Fruit fly (Drosophila melanogaster) whole organism, embryonic: Measurements from ENCODE around the gene CG14995.

Source experiments
- Atf3 ChIP-seq: fragments of 200-800 bp; sonication (Bioruptor generic); optimal IDR thresholded peaks from 3 replicates; lab custom pipeline; 2016; ENCODE audit warnings: missing biosample characterization, missing genetic modification characterization
- BEAF-32 ChIP-seq: fragments of 200-800 bp; sonication (Bioruptor generic); optimal IDR thresholded peaks from 3 replicates; lab custom pipeline; 2017; ENCODE audit warnings: missing biosample characterization, missing genetic modification characterization, mild to moderate bottlenecking, moderate library complexity, missing genetic modification reagents
- CG10147 ChIP-seq: fragments of 200-800 bp; sonication (Bioruptor generic); optimal IDR thresholded peaks from 2 replicates; lab custom pipeline; 2019; ENCODE audit warnings: missing biosample characterization, mild to moderate bottlenecking, missing genetic modification characterization, moderate library complexity
- CG11085 ChIP-seq: fragments of 200-800 bp; sonication (Bioruptor generic); IDR thresholded peaks from 2 replicates; pipeline ENCODE4 v1.3.6; 2022; ENCODE audit warnings: missing biosample characterization, missing genetic modification characterization
- CG11696 ChIP-seq: fragments of 200-800 bp; sonication (Bioruptor generic); IDR thresholded peaks from 2 replicates; pipeline ENCODE4 v1.3.6; 2022; ENCODE audit warnings: missing biosample characterization, missing genetic modification characterization
- CG12155 ChIP-seq: fragments of 200-800 bp; sonication (Bioruptor generic); optimal IDR thresholded peaks from 3 replicates; lab custom pipeline; 2016; ENCODE audit warnings: missing biosample characterization, missing genetic modification characterization
- CG12219 ChIP-seq: fragments of 200-800 bp; sonication (Bioruptor generic); optimal IDR thresholded peaks from 3 replicates; lab custom pipeline; 2018; ENCODE audit warnings: missing biosample characterization, mild to moderate bottlenecking, missing genetic modification characterization
- CG12391 ChIP-seq: fragments of 200-800 bp; sonication (Bioruptor generic); optimal IDR thresholded peaks from 3 replicates; lab custom pipeline; 2018; ENCODE audit warnings: missing biosample characterization, mild to moderate bottlenecking, missing genetic modification characterization, moderate library complexity
- CG13424 ChIP-seq: fragments of 200-800 bp; sonication (Bioruptor generic); optimal IDR thresholded peaks from 2 replicates; lab custom pipeline; 2019; ENCODE audit warnings: missing biosample characterization, mild to moderate bottlenecking, missing genetic modification characterization, moderate library complexity
- CG14710 ChIP-seq: fragments of 200-800 bp; sonication (Bioruptor generic); optimal IDR thresholded peaks from 3 replicates; lab custom pipeline; 2019; ENCODE audit warnings: missing biosample characterization, mild to moderate bottlenecking, missing genetic modification characterization, moderate library complexity
- CG14965 ChIP-seq: fragments of 200-800 bp; sonication (Bioruptor generic); optimal IDR thresholded peaks from 2 replicates; lab custom pipeline; 2016; ENCODE audit warnings: missing biosample characterization, missing genetic modification characterization, borderline replicate concordance
- CG16813 ChIP-seq: fragments of 200-800 bp; sonication (Bioruptor generic); IDR thresholded peaks from 3 replicates; pipeline ENCODE4 v1.3.6; 2022; ENCODE audit warnings: missing biosample characterization, missing genetic modification characterization; ENCODE audit not compliant: partially characterized antibody
- CG17359 ChIP-seq: fragments of 200-800 bp; sonication (Bioruptor generic); optimal IDR thresholded peaks from 3 replicates; lab custom pipeline; 2018; ENCODE audit warnings: missing biosample characterization, mild to moderate bottlenecking, missing genetic modification characterization, moderate library complexity
- CG17385 ChIP-seq: fragments of 200-800 bp; sonication (Bioruptor generic); optimal IDR thresholded peaks from 3 replicates; lab custom pipeline; 2018; ENCODE audit warnings: missing biosample characterization, mild to moderate bottlenecking, missing genetic modification characterization
- CG18011 ChIP-seq: fragments of 200-800 bp; sonication (Bioruptor generic); optimal IDR thresholded peaks from 2 replicates; lab custom pipeline; 2017; ENCODE audit warnings: missing biosample characterization, missing genetic modification characterization, mild to moderate bottlenecking, moderate library complexity, missing genotype
- CG2116 ChIP-seq: fragments of 200-800 bp; sonication (Bioruptor generic); optimal IDR thresholded peaks from 3 replicates; lab custom pipeline; 2018; ENCODE audit warnings: missing biosample characterization, mild to moderate bottlenecking, missing genetic modification characterization
- CG2120 ChIP-seq: fragments of 200-800 bp; sonication (Bioruptor generic); optimal IDR thresholded peaks from 3 replicates; lab custom pipeline; 2016; ENCODE audit warnings: missing biosample characterization, missing genetic modification characterization
- CG2889 ChIP-seq: fragments of 200-800 bp; sonication (Bioruptor generic); IDR thresholded peaks from 3 replicates; pipeline ENCODE4 v1.3.6; 2022; ENCODE audit warnings: missing biosample characterization, missing genetic modification characterization
- CG3065 ChIP-seq: fragments of 200-800 bp; sonication (Bioruptor generic); optimal IDR thresholded peaks from 2 replicates; lab custom pipeline; 2016; ENCODE audit warnings: missing biosample characterization, missing genetic modification characterization
- CG31224 ChIP-seq: fragments of 200-800 bp; sonication (Bioruptor generic); IDR thresholded peaks from 2 replicates; pipeline ENCODE4 v1.3.6; 2022; ENCODE audit warnings: missing biosample characterization, missing genetic modification characterization
- CG3407 ChIP-seq: fragments of 200-800 bp; sonication (Bioruptor generic); optimal IDR thresholded peaks from 2 replicates; lab custom pipeline; 2018; ENCODE audit warnings: missing biosample characterization, mild to moderate bottlenecking, missing genetic modification characterization
- CG3995 ChIP-seq: fragments of 200-800 bp; sonication (Bioruptor generic); optimal IDR thresholded peaks from 3 replicates; lab custom pipeline; 2016; ENCODE audit warnings: missing biosample characterization, missing genetic modification characterization
- CG43689 ChIP-seq: fragments of 200-800 bp; sonication (Bioruptor generic); IDR thresholded peaks from 2 replicates; pipeline ENCODE4 v1.3.6; 2022; ENCODE audit warnings: missing biosample characterization, missing genetic modification characterization
- CG8944 ChIP-seq: fragments of 200-800 bp; sonication (Bioruptor generic); optimal IDR thresholded peaks from 3 replicates; lab custom pipeline; 2016; ENCODE audit warnings: missing biosample characterization, missing genetic modification characterization
- Deaf1 ChIP-seq: fragments of 200-800 bp; optimal IDR thresholded peaks from 3 replicates; lab custom pipeline; 2019; ENCODE audit warnings: missing biosample characterization, mild to moderate bottlenecking, missing genetic modification characterization, moderate library complexity
- Dip3 ChIP-seq: fragments of 200-800 bp; sonication (Bioruptor generic); optimal IDR thresholded peaks from 3 replicates; lab custom pipeline; 2016; ENCODE audit warnings: missing biosample characterization, missing genetic modification characterization
- Drgx ChIP-seq: fragments of 200-800 bp; sonication (Bioruptor generic); IDR thresholded peaks from 2 replicates; pipeline ENCODE4 v1.3.6; 2022; ENCODE audit warnings: missing biosample characterization, missing genetic modification characterization
- ERR ChIP-seq: fragments of 200-800 bp; sonication (Bioruptor generic); optimal IDR thresholded peaks from 2 replicates; lab custom pipeline; 2016; ENCODE audit warnings: missing biosample characterization, missing genetic modification characterization
- Hr3 ChIP-seq: fragments of 200-800 bp; sonication (Bioruptor generic); optimal IDR thresholded peaks from 3 replicates; lab custom pipeline; 2016; ENCODE audit warnings: missing biosample characterization, missing genetic modification characterization
- Oli ChIP-seq: fragments of 200-800 bp; sonication (Bioruptor generic); optimal IDR thresholded peaks from 2 replicates; lab custom pipeline; 2018; ENCODE audit warnings: missing biosample characterization, mild to moderate bottlenecking, missing genetic modification characterization, moderate library complexity
- Opbp ChIP-seq: fragments of 200-800 bp; sonication (Bioruptor generic); IDR thresholded peaks from 3 replicates; pipeline ENCODE4 v1.3.6; 2022; ENCODE audit warnings: missing biosample characterization, missing genetic modification characterization; ENCODE audit not compliant: partially characterized antibody
- Optix ChIP-seq: fragments of 200-800 bp; sonication (Bioruptor generic); IDR thresholded peaks from 3 replicates; pipeline ENCODE4 v1.3.6; 2022; ENCODE audit warnings: missing biosample characterization, missing genetic modification characterization
- Side ChIP-seq: fragments of 200-800 bp; sonication (Bioruptor generic); optimal IDR thresholded peaks from 2 replicates; lab custom pipeline; 2016; ENCODE audit warnings: missing biosample characterization, missing genetic modification characterization
- Vsx1 ChIP-seq: fragments of 200-800 bp; sonication (Bioruptor generic); optimal IDR thresholded peaks from 2 replicates; lab custom pipeline; 2017; ENCODE audit warnings: missing biosample characterization, mild to moderate bottlenecking, missing genetic modification characterization, missing genetic modification reagents
- ap ChIP-seq: fragments of 200-800 bp; sonication (Bioruptor generic); IDR thresholded peaks from 2 replicates; pipeline ENCODE4 v1.3.6; 2022; ENCODE audit warnings: missing biosample characterization, missing genetic modification characterization
- ato ChIP-seq: fragments of 200-800 bp; sonication (Bioruptor generic); IDR thresholded peaks from 2 replicates; pipeline ENCODE4 v1.3.6; 2022; ENCODE audit warnings: missing biosample characterization, missing genetic modification characterization; ENCODE audit not compliant: partially characterized antibody
- bowl ChIP-seq: fragments of 200-800 bp; sonication (Bioruptor generic); IDR thresholded peaks from 2 replicates; pipeline ENCODE4 v1.3.6; 2022; ENCODE audit warnings: missing biosample characterization, missing genetic modification characterization
- cg ChIP-seq: fragments of 200-800 bp; sonication (Bioruptor generic); optimal IDR thresholded peaks from 3 replicates; lab custom pipeline; 2019; ENCODE audit warnings: missing biosample characterization, mild to moderate bottlenecking, missing genetic modification characterization, moderate library complexity
- croc ChIP-seq: fragments of 200-800 bp; sonication (Bioruptor generic); conservative IDR thresholded peaks from 3 replicates; pipeline ENCODE4 v1.3.6; 2022; ENCODE audit warnings: missing biosample characterization, missing genetic modification characterization
- disco-r ChIP-seq: fragments of 200-800 bp; sonication (Bioruptor generic); optimal IDR thresholded peaks from 2 replicates; lab custom pipeline; 2016; ENCODE audit warnings: missing biosample characterization, missing genetic modification characterization
- dysf ChIP-seq: fragments of 200-800 bp; sonication (Bioruptor generic); IDR thresholded peaks from 3 replicates; pipeline ENCODE4 v1.3.6; 2022; ENCODE audit warnings: missing biosample characterization, missing genetic modification characterization
- en ChIP-seq: fragments of 200-800 bp; sonication (Bioruptor generic); optimal IDR thresholded peaks from 2 replicates; lab custom pipeline; 2016; ENCODE audit warnings: missing biosample characterization, missing genetic modification characterization
- gfzf ChIP-seq: fragments of 200-800 bp; sonication (Bioruptor generic); optimal IDR thresholded peaks from 2 replicates; lab custom pipeline; 2016; ENCODE audit warnings: missing biosample characterization, mild to moderate bottlenecking, missing genetic modification characterization, moderate library complexity
- gro ChIP-seq: fragments of 200-800 bp; sonication (Bioruptor generic); optimal IDR thresholded peaks from 2 replicates; lab custom pipeline; 2016; ENCODE audit warnings: missing biosample characterization, missing genetic modification characterization
- ham ChIP-seq: fragments of 200-800 bp; sonication (Bioruptor generic); IDR thresholded peaks from 2 replicates; pipeline ENCODE4 v1.3.6; 2022; ENCODE audit warnings: missing biosample characterization, missing genetic modification characterization
- lab ChIP-seq: fragments of 200-800 bp; sonication (Bioruptor generic); optimal IDR thresholded peaks from 3 replicates; lab custom pipeline; 2017; ENCODE audit warnings: missing biosample characterization, missing genetic modification characterization, mild to moderate bottlenecking, moderate library complexity, missing genetic modification reagents
- ranshi ChIP-seq: fragments of 200-800 bp; sonication (Bioruptor generic); IDR thresholded peaks from 2 replicates; pipeline ENCODE4 v1.3.6; 2022; ENCODE audit warnings: missing biosample characterization, missing genetic modification characterization
- repo ChIP-seq: fragments of 200-800 bp; sonication (Bioruptor generic); optimal IDR thresholded peaks from 2 replicates; lab custom pipeline; 2016; ENCODE audit warnings: missing biosample characterization, missing genetic modification characterization
- run ChIP-seq: fragments of 200-800 bp; sonication (Bioruptor generic); optimal IDR thresholded peaks from 3 replicates; lab custom pipeline; 2018; ENCODE audit warnings: missing biosample characterization, mild to moderate bottlenecking, missing genetic modification characterization
- sens-2 ChIP-seq: fragments of 200-800 bp; sonication (Bioruptor generic); IDR thresholded peaks from 2 replicates; pipeline ENCODE4 v1.3.6; 2022; ENCODE audit warnings: missing biosample characterization, missing genetic modification characterization

Gene CG14995

dm6 chr3L:4108844-4109494, 5.9 kb upstream of the CG14995 start (continued):
- TF ChIP-seq Opbp (GFP tag; lab: Robert Waterston, UW): no peak
- TF ChIP-seq CG18011 (GFP tag; lab: Kevin White, UChicago): peak; percentile 44
- TF ChIP-seq Atf3 (GFP tag; lab: Kevin White, UChicago): peak; percentile 22
- TF ChIP-seq Optix (GFP tag; lab: Robert Waterston, UW): peak; percentile 15; the same call in 1 of the 3 replicates
- TF ChIP-seq CG3065 (GFP tag; lab: Kevin White, UChicago): no peak
- 0 out of 2 replicates have a peak, but pooled peaks have one; percentile 36 for TF ChIP-seq ranshi (GFP tag; lab: Robert Waterston, UW)
- TF ChIP-seq CG2889 (GFP tag; lab: Robert Waterston, UW): no peak
- no peak for TF ChIP-seq cg (GFP tag; lab: Kevin White, UChicago)
- TF ChIP-seq CG13424 (tag; lab: Kevin White, UChicago): peak; percentile 84
- TF ChIP-seq CG17359 (tag; lab: Kevin White, UChicago): peak; percentile 73
- peak; percentile 81 for TF ChIP-seq CG12391 (tag; lab: Kevin White, UChicago)
- peak; percentile 24 for TF ChIP-seq CG3995 (GFP tag; lab: Kevin White, UChicago)
- peak; percentile 84 for TF ChIP-seq CG2120 (GFP tag; lab: Kevin White, UChicago)
- TF ChIP-seq ERR (GFP tag; lab: Kevin White, UChicago): no peak
- no peak for TF ChIP-seq CG31224 (GFP tag; lab: Robert Waterston, UW)
- TF ChIP-seq repo (GFP tag; lab: Kevin White, UChicago): peak; percentile 33
- peak; percentile 67 for TF ChIP-seq croc (GFP tag; lab: Robert Waterston, UW)
- peak; percentile 53 for TF ChIP-seq CG3407
- TF ChIP-seq run (tag; lab: Kevin White, UChicago): peak; percentile 29
- peak; percentile 67 for TF ChIP-seq Drgx (GFP tag; lab: Robert Waterston, UW)
- TF ChIP-seq sens-2 (GFP tag; lab: Robert Waterston, UW): no peak
- TF ChIP-seq en (GFP tag; lab: Kevin White, UChicago): no peak
- peak; percentile 66 for TF ChIP-seq CG10147 (GFP tag; lab: Kevin White, UChicago)
- TF ChIP-seq ato (GFP tag; lab: Robert Waterston, UW): no peak
- peak; percentile 64 for TF ChIP-seq CG12155 (GFP tag; lab: Kevin White, UChicago)
- peak; percentile 69 for TF ChIP-seq Hr3
- TF ChIP-seq bowl (GFP tag; lab: Robert Waterston, UW): peak; percentile 47; the same call in 1 of the 2 replicates
- peak; percentile 32 for TF ChIP-seq gro (GFP tag; lab: Kevin White, UChicago)
- TF ChIP-seq CG14710 (tag; lab: Kevin White, UChicago): peak; percentile 74
- TF ChIP-seq BEAF-32 (GFP tag; lab: Kevin White, UChicago): no peak
- peak; percentile 73 for TF ChIP-seq CG12219
- TF ChIP-seq CG43689 (GFP tag; lab: Robert Waterston, UW): no peak
- TF ChIP-seq CG16813: no peak
- peak; percentile 80 for TF ChIP-seq dysf
- TF ChIP-seq CG17385 (GFP tag; lab: Kevin White, UChicago): peak; percentile 68
- peak; percentile 60 for TF ChIP-seq Side (GFP tag; lab: Kevin White, UChicago)
- peak; percentile 52 for TF ChIP-seq CG8944
- peak; percentile 32 for TF ChIP-seq CG14965 (GFP tag; lab: Kevin White, UChicago)
- peak; percentile 40 for TF ChIP-seq Deaf1 (tag; lab: Kevin White, UChicago)
- TF ChIP-seq Dip3: peak; percentile 61
- TF ChIP-seq ap: no peak
- TF ChIP-seq gfzf (GFP tag; lab: Kevin White, UChicago): no peak
- TF ChIP-seq CG11085 (GFP tag; lab: Robert Waterston, UW): no peak
- TF ChIP-seq disco-r (GFP tag; lab: Kevin White, UChicago): no peak
- no peak for TF ChIP-seq ham
- TF ChIP-seq Vsx1 (GFP tag; lab: Kevin White, UChicago): peak; percentile 15
- TF ChIP-seq CG2116: peak; percentile 23
- peak; percentile 83 for TF ChIP-seq Oli (tag; lab: Kevin White, UChicago)
- no peak for TF ChIP-seq CG11696 (GFP tag; lab: Robert Waterston, UW)
- TF ChIP-seq lab (GFP tag; lab: Kevin White, UChicago): peak; percentile 77
